Fruit fly (Drosophila melanogaster) whole organism, embryonic: Measurements from ENCODE around the gene CG12992.

Experiments
- Atf3 ChIP-seq: fragments of 200-800 bp; sonication (Bioruptor generic); optimal IDR thresholded peaks from 3 replicates; lab custom pipeline; 2016; ENCODE audit warnings: missing biosample characterization, missing genetic modification characterization
- CG1024 ChIP-seq: fragments of 200-800 bp; sonication (Bioruptor generic); IDR thresholded peaks from 2 replicates; pipeline ENCODE4 v1.3.6; 2022; ENCODE audit warnings: missing biosample characterization, missing genetic modification characterization
- CG10274 ChIP-seq: fragments of 200-800 bp; sonication (Bioruptor generic); optimal IDR thresholded peaks from 3 replicates; lab custom pipeline; 2017; ENCODE audit warnings: missing biosample characterization, mild to moderate bottlenecking, missing genetic modification characterization
- CG11696 ChIP-seq: fragments of 200-800 bp; sonication (Bioruptor generic); IDR thresholded peaks from 2 replicates; pipeline ENCODE4 v1.3.6; 2022; ENCODE audit warnings: missing biosample characterization, missing genetic modification characterization
- CG12299 ChIP-seq: fragments of 200-800 bp; sonication (Bioruptor generic); optimal IDR thresholded peaks from 2 replicates; lab custom pipeline; 2018; ENCODE audit warnings: missing biosample characterization, mild to moderate bottlenecking, missing genetic modification characterization
- CG12391 ChIP-seq: fragments of 200-800 bp; sonication (Bioruptor generic); optimal IDR thresholded peaks from 3 replicates; lab custom pipeline; 2018; ENCODE audit warnings: missing biosample characterization, mild to moderate bottlenecking, missing genetic modification characterization, moderate library complexity
- CG14860 ChIP-seq: fragments of 200-800 bp; sonication (Bioruptor generic); IDR thresholded peaks from 3 replicates; pipeline ENCODE4 v1.3.6; 2022; ENCODE audit warnings: missing biosample characterization, missing genetic modification characterization; ENCODE audit not compliant: partially characterized antibody
- CG15514 ChIP-seq: fragments of 200-800 bp; sonication (Bioruptor generic); optimal IDR thresholded peaks from 3 replicates; lab custom pipeline; 2017; ENCODE audit warnings: missing biosample characterization, missing genetic modification characterization, mild to moderate bottlenecking, moderate library complexity, missing genetic modification reagents
- CG15601 ChIP-seq: fragments of 200-800 bp; sonication (Bioruptor generic); optimal IDR thresholded peaks from 3 replicates; lab custom pipeline; 2019; ENCODE audit warnings: missing biosample characterization, mild to moderate bottlenecking, missing genetic modification characterization, moderate library complexity
- CG2712 ChIP-seq: fragments of 200-800 bp; optimal IDR thresholded peaks from 3 replicates; lab custom pipeline; 2019; ENCODE audit warnings: missing biosample characterization, mild to moderate bottlenecking, missing genetic modification characterization, moderate library complexity
- CG3065 ChIP-seq: fragments of 200-800 bp; sonication (Bioruptor generic); optimal IDR thresholded peaks from 2 replicates; lab custom pipeline; 2016; ENCODE audit warnings: missing biosample characterization, missing genetic modification characterization
- CG31365 ChIP-seq: fragments of 200-800 bp; sonication (Bioruptor generic); optimal IDR thresholded peaks from 2 replicates; lab custom pipeline; 2018; ENCODE audit warnings: missing biosample characterization, mild to moderate bottlenecking, missing genetic modification characterization
- CG32532 ChIP-seq: fragments of 200-800 bp; sonication (Bioruptor generic); IDR thresholded peaks from 2 replicates; pipeline ENCODE4 v1.3.6; 2022; ENCODE audit warnings: missing biosample characterization, missing genetic modification characterization
- CG32767 ChIP-seq: fragments of 200-800 bp; sonication (Bioruptor generic); IDR thresholded peaks from 2 replicates; pipeline ENCODE4 v1.3.6; 2022; ENCODE audit warnings: missing biosample characterization, missing genetic modification characterization
- CG4328 ChIP-seq: fragments of 200-800 bp; sonication (Bioruptor generic); optimal IDR thresholded peaks from 3 replicates; lab custom pipeline; 2017; ENCODE audit warnings: missing biosample characterization, missing genetic modification reagents, missing genetic modification characterization
- CG5953 ChIP-seq: fragments of 200-800 bp; sonication (Bioruptor generic); IDR thresholded peaks from 2 replicates; pipeline ENCODE4 v1.3.6; 2022; ENCODE audit warnings: missing biosample characterization, missing genetic modification characterization
- CG6854 ChIP-seq: fragments of 200-800 bp; sonication (Bioruptor generic); optimal IDR thresholded peaks from 3 replicates; lab custom pipeline; 2017; ENCODE audit warnings: missing biosample characterization, mild to moderate bottlenecking, missing genetic modification characterization
- CG8478 ChIP-seq: fragments of >200 bp; optimal IDR thresholded peaks from 2 replicates; lab custom pipeline; 2018
- CG9215 ChIP-seq: fragments of 200-800 bp; sonication (Bioruptor generic); IDR thresholded peaks from 2 replicates; pipeline ENCODE4 v1.3.6; 2022; ENCODE audit warnings: missing biosample characterization, missing genetic modification characterization
- CG9876 ChIP-seq: fragments of 200-800 bp; sonication (Bioruptor generic); optimal IDR thresholded peaks from 2 replicates; lab custom pipeline; 2016; ENCODE audit warnings: missing biosample characterization, missing genetic modification characterization
- CHES-1-like ChIP-seq: fragments of 200-800 bp; sonication (Bioruptor generic); optimal IDR thresholded peaks from 2 replicates; lab custom pipeline; 2016; ENCODE audit warnings: missing biosample characterization, missing genetic modification characterization
- CTCF ChIP-seq: fragments of 200-800 bp; sonication (Bioruptor generic); optimal IDR thresholded peaks from 2 replicates; lab custom pipeline; 2017; ENCODE audit warnings: missing biosample characterization, mild to moderate bottlenecking, missing genetic modification characterization, moderate library complexity
- Dfd ChIP-seq, 2 experiments: fragments of >200 bp; optimal IDR thresholded peaks; 2 replicates each; lab custom pipeline; 2017; ENCODE audit warnings: missing biosample characterization in 2 of 2, missing genetic modification characterization in 2 of 2
- Ets65A ChIP-seq: fragments of 200-800 bp; sonication (Bioruptor generic); peaks from one replicate; lab custom pipeline; 2016; ENCODE audit warnings: missing biosample characterization, missing genetic modification characterization
- Ets97D ChIP-seq: fragments of 200-800 bp; sonication (Bioruptor generic); optimal IDR thresholded peaks from 3 replicates; lab custom pipeline; 2016; ENCODE audit warnings: missing biosample characterization, missing genetic modification characterization
- Fer3 ChIP-seq: fragments of 200-800 bp; sonication (Bioruptor generic); optimal IDR thresholded peaks from 2 replicates; lab custom pipeline; 2018; ENCODE audit warnings: missing biosample characterization, mild to moderate bottlenecking, missing genetic modification characterization, moderate library complexity
- Gug ChIP-seq: fragments of 200-800 bp; sonication (Bioruptor generic); IDR thresholded peaks from 4 replicates; pipeline ENCODE4 v1.3.6; 2022; ENCODE audit warnings: missing biosample characterization, missing genetic modification characterization
- HmgD ChIP-seq: fragments of 200-800 bp; sonication (Bioruptor generic); optimal IDR thresholded peaks from 3 replicates; lab custom pipeline; 2016; ENCODE audit warnings: missing biosample characterization, missing genetic modification characterization
- MBD-R2 ChIP-seq: fragments of 200-800 bp; sonication (Bioruptor generic); IDR thresholded peaks from 2 replicates; pipeline ENCODE4 v1.3.6; 2022; ENCODE audit warnings: missing biosample characterization, missing genetic modification characterization
- NC2β ChIP-seq: fragments of 200-800 bp; sonication (Bioruptor generic); optimal IDR thresholded peaks from 2 replicates; lab custom pipeline; 2016; ENCODE audit warnings: missing biosample characterization, missing genetic modification characterization
- Sry-β ChIP-seq: fragments of 200-800 bp; sonication (Bioruptor generic); optimal IDR thresholded peaks from 2 replicates; lab custom pipeline; 2018; ENCODE audit warnings: missing biosample characterization, mild to moderate bottlenecking, missing genetic modification characterization, moderate library complexity
- Xbp1 ChIP-seq: fragments of 200-800 bp; sonication (Bioruptor generic); optimal IDR thresholded peaks from 3 replicates; lab custom pipeline; 2016; ENCODE audit warnings: missing biosample characterization, mild to moderate bottlenecking, missing genetic modification characterization
- az2 ChIP-seq: fragments of 200-800 bp; sonication (Bioruptor generic); optimal IDR thresholded peaks from 3 replicates; lab custom pipeline; 2016; ENCODE audit warnings: missing biosample characterization, missing genetic modification characterization
- bsh ChIP-seq, 2 experiments: fragments of 200-800 bp; sonication (Bioruptor generic); optimal IDR thresholded peaks; 2 replicates each; lab custom pipeline; 2017 to 2018; ENCODE audit warnings: mild to moderate bottlenecking in 2 of 2, missing biosample characterization in 2 of 2, missing genetic modification characterization in 2 of 2, moderate library complexity in 1 of 2
- caup ChIP-seq: fragments of 200-800 bp; sonication (Bioruptor generic); optimal IDR thresholded peaks from 3 replicates; lab custom pipeline; 2017; ENCODE audit warnings: missing biosample characterization, mild to moderate bottlenecking, missing genetic modification characterization, moderate library complexity; ENCODE audit not compliant: severe bottlenecking
- chinmo ChIP-seq: fragments of 200-800 bp; sonication (Bioruptor generic); IDR thresholded peaks from 4 replicates; pipeline ENCODE4 v1.3.6; 2022; ENCODE audit warnings: missing biosample characterization, missing genetic modification characterization; ENCODE audit not compliant: partially characterized antibody
- da ChIP-seq: fragments of 200-800 bp; sonication (Bioruptor generic); optimal IDR thresholded peaks from 2 replicates; lab custom pipeline; 2016; ENCODE audit warnings: missing biosample characterization, missing genetic modification characterization
- dati ChIP-seq: fragments of 200-800 bp; sonication (Bioruptor generic); IDR thresholded peaks from 2 replicates; pipeline ENCODE4 v1.3.6; 2022; ENCODE audit warnings: missing biosample characterization, missing genetic modification characterization
- dmrt11E ChIP-seq: fragments of 200-800 bp; sonication (Bioruptor generic); optimal IDR thresholded peaks from 3 replicates; lab custom pipeline; 2018; ENCODE audit warnings: missing biosample characterization, mild to moderate bottlenecking, missing genetic modification characterization, moderate library complexity
- en ChIP-seq: fragments of 200-800 bp; sonication (Bioruptor generic); optimal IDR thresholded peaks from 2 replicates; lab custom pipeline; 2016; ENCODE audit warnings: missing biosample characterization, missing genetic modification characterization
- exex ChIP-seq: fragments of 200-800 bp; sonication (Bioruptor generic); optimal IDR thresholded peaks from 4 replicates; lab custom pipeline; 2018; ENCODE audit warnings: missing biosample characterization, mild to moderate bottlenecking, missing genetic modification characterization, moderate library complexity
- eyg ChIP-seq: fragments of 200-800 bp; sonication (Bioruptor generic); optimal IDR thresholded peaks from 3 replicates; lab custom pipeline; 2016; ENCODE audit warnings: missing biosample characterization, missing genetic modification characterization
- fru ChIP-seq: fragments of >200 bp; optimal IDR thresholded peaks from 2 replicates; lab custom pipeline; 2017
- org-1 ChIP-seq: fragments of 200-800 bp; sonication (Bioruptor generic); optimal IDR thresholded peaks from 2 replicates; lab custom pipeline; 2017; ENCODE audit warnings: missing biosample characterization, missing genetic modification characterization
- p53 ChIP-seq: fragments of 200-800 bp; sonication (Bioruptor generic); optimal IDR thresholded peaks from 2 replicates; lab custom pipeline; 2016; ENCODE audit warnings: missing biosample characterization, missing genetic modification characterization
- pb ChIP-seq: fragments of 200-800 bp; sonication (Bioruptor generic); optimal IDR thresholded peaks from 3 replicates; lab custom pipeline; 2016; ENCODE audit warnings: missing biosample characterization, missing genetic modification characterization
- pita ChIP-seq: fragments of 200-800 bp; sonication (Bioruptor generic); optimal IDR thresholded peaks from 2 replicates; lab custom pipeline; 2017; ENCODE audit warnings: missing biosample characterization, mild to moderate bottlenecking, missing genetic modification characterization
- row ChIP-seq: fragments of 200-800 bp; sonication (Bioruptor generic); IDR thresholded peaks from 3 replicates; pipeline ENCODE4 v1.3.6; 2022; ENCODE audit warnings: missing biosample characterization, missing genetic modification characterization
- shn ChIP-seq: fragments of 200-800 bp; sonication (Bioruptor generic); optimal IDR thresholded peaks from 3 replicates; lab custom pipeline; 2016; ENCODE audit warnings: missing biosample characterization, missing genetic modification characterization
- sisA ChIP-seq: fragments of 200-800 bp; sonication (Bioruptor generic); IDR thresholded peaks from 2 replicates; pipeline ENCODE4 v1.3.6; 2022; ENCODE audit warnings: missing biosample characterization, missing genetic modification characterization
- ssp ChIP-seq: fragments of 200-800 bp; sonication (Bioruptor generic); IDR thresholded peaks from 2 replicates; pipeline ENCODE4 v1.3.6; 2022; ENCODE audit warnings: missing biosample characterization, missing genetic modification characterization
- tin ChIP-seq: fragments of 200-800 bp; sonication (Bioruptor generic); optimal IDR thresholded peaks from 3 replicates; lab custom pipeline; 2016; ENCODE audit warnings: missing biosample characterization, missing genetic modification characterization

CG12992 gene

dm6 chrX:17624983-17625401, 36.3 kb downstream of the CG12992 start (continued):
- TF ChIP-seq pb (GFP tag; lab: Kevin White, UChicago) (peak; percentile 88), pita (GFP tag; lab: Kevin White, UChicago) (no peak), da (GFP tag; lab: Kevin White, UChicago) (peak; percentile 62), CG8478 (lab: Kevin White, UChicago) (no peak), Ets97D (peak; percentile 72), Dfd (GFP tag; optimal IDR thresholded peaks at IDR 0.05; lab: Kevin White, UChicago) (no peak), CG11696 (GFP tag; lab: Robert Waterston, UW) (peak; percentile 54; the same call in 1 of the 2 replicates), eyg (GFP tag; lab: Kevin White, UChicago) (peak; percentile 87), CG15514 (GFP tag; lab: Kevin White, UChicago) (peak; percentile 84), Atf3 (GFP tag; lab: Kevin White, UChicago) (peak; percentile 22), fru (lab: Kevin White, UChicago) (no peak), tin (GFP tag; lab: Kevin White, UChicago) (peak; percentile 76), NC2β (GFP tag; lab: Kevin White, UChicago) (peak; percentile 55), CHES-1-like (peak; percentile 81), CG12299 (tag; lab: Kevin White, UChicago) (peak; percentile 85), caup (GFP tag; lab: Kevin White, UChicago) (peak; percentile 83), en (GFP tag; lab: Kevin White, UChicago) (peak; percentile 55), CG12391 (tag; lab: Kevin White, UChicago) (peak; percentile 83), CG32532 (GFP tag; lab: Robert Waterston, UW) (peak; percentile 83), org-1 (GFP tag; lab: Kevin White, UChicago) (peak; percentile 91), dmrt11E (tag; lab: Kevin White, UChicago) (no peak), sisA (GFP tag; lab: Robert Waterston, UW) (peak; percentile 69), HmgD (GFP tag; lab: Kevin White, UChicago) (peak; percentile 42), CG10274 (GFP tag; lab: Kevin White, UChicago) (peak; percentile 79), p53 (no peak), bsh (GFP tag; optimal IDR thresholded peaks at IDR 0.05; lab: Kevin White, UChicago) (peak; percentile 71 to 82), CG1024 (GFP tag; lab: Robert Waterston, UW) (0 out of 2 replicates have a peak, but pooled peaks have one; percentile 36), shn (GFP tag; lab: Kevin White, UChicago) (peak; percentile 70), chinmo (GFP tag; lab: Robert Waterston, UW) (peak; percentile 95), dati (GFP tag; lab: Robert Waterston, UW) (0 out of 2 replicates have a peak, but pooled peaks have one; percentile 47), MBD-R2 (GFP tag; lab: Robert Waterston, UW) (peak; percentile 58; the same call in 1 of the 2 replicates), CG9215 (GFP tag; lab: Robert Waterston, UW) (peak; percentile 62), CG2712 (tag; lab: Kevin White, UChicago) (peak; percentile 88), CG6854 (peak; percentile 91), CG9876 (peak; percentile 49), ssp (GFP tag; lab: Robert Waterston, UW) (peak; percentile 51; the same call in 1 of the 2 replicates), exex (tag; lab: Kevin White, UChicago) (peak; percentile 57), Gug (peak; percentile 70; the same call in 3 of the 4 replicates), Fer3 (tag; lab: Kevin White, UChicago) (peak; percentile 89), Ets65A (GFP tag; lab: Kevin White, UChicago) (peak; percentile 97), CG15601 (tag; lab: Kevin White, UChicago) (peak; percentile 73), CG3065 (GFP tag; lab: Kevin White, UChicago) (peak; percentile 46), az2 (GFP tag; lab: Kevin White, UChicago) (peak; percentile 79), CG32767 (GFP tag; lab: Robert Waterston, UW) (peak; percentile 54), Xbp1 (GFP tag; lab: Kevin White, UChicago) (peak; percentile 76), CG14860 (GFP tag; lab: Robert Waterston, UW) (no peak), CG31365 (peak; percentile 74), CTCF (GFP tag; lab: Kevin White, UChicago) (peak; percentile 66), CG5953 (peak; percentile 70; the same call in 1 of the 2 replicates), CG4328 (GFP tag; lab: Kevin White, UChicago) (peak; percentile 88), Sry-β (GFP tag; lab: Kevin White, UChicago) (no peak), row (GFP tag; lab: Robert Waterston, UW) (peak; percentile 82)
